Fruit fly (Drosophila melanogaster) whole organism, adult: ENCODE data around the gene Chs2.
A peak's percentile ranks its signal among the peaks of the same experiment; 100 is the strongest.

ENCODE experiments used
- CG14711 ChIP-seq: fragments of 200-800 bp; sonication (Bioruptor generic); optimal IDR thresholded peaks from 2 replicates; lab custom pipeline; 2018; ENCODE audit warnings: missing biosample characterization, mild to moderate bottlenecking, missing genetic modification characterization, moderate library complexity
- CG33017 ChIP-seq: fragments of 200-800 bp; sonication (Bioruptor generic); optimal IDR thresholded peaks from 2 replicates; lab custom pipeline; 2018; ENCODE audit warnings: missing biosample characterization, mild to moderate bottlenecking, missing genetic modification characterization, moderate library complexity
- Clk ChIP-seq: fragments of 200-800 bp; sonication (Bioruptor generic); optimal IDR thresholded peaks from 2 replicates; lab custom pipeline; 2017; ENCODE audit warnings: missing biosample characterization, missing genetic modification characterization
- Crg-1 ChIP-seq: fragments of 200-800 bp; sonication (Bioruptor generic); optimal IDR thresholded peaks from 2 replicates; lab custom pipeline; 2016; ENCODE audit warnings: missing biosample characterization, missing genetic modification characterization
- Mnt ChIP-seq: fragments of 200-800 bp; sonication (Bioruptor generic); optimal IDR thresholded peaks from 2 replicates; lab custom pipeline; 2016; ENCODE audit warnings: missing biosample characterization, mild to moderate bottlenecking, missing genetic modification characterization
- kay ChIP-seq: fragments of 200-800 bp; sonication (Bioruptor generic); peaks from one replicate; lab custom pipeline; 2016; ENCODE audit warnings: missing biosample characterization, missing genetic modification characterization, borderline replicate concordance
- tj ChIP-seq: fragments of 200-800 bp; sonication (Bioruptor generic); optimal IDR thresholded peaks from 3 replicates; lab custom pipeline; 2017; ENCODE audit warnings: missing biosample characterization, mild to moderate bottlenecking, missing genetic modification characterization, moderate library complexity

- TF ChIP-seq Clk (GFP tag; lab: Kevin White, UChicago) = no peak
- no peak for TF ChIP-seq kay (GFP tag; lab: Kevin White, UChicago)
- TF ChIP-seq CG33017 (tag; lab: Kevin White, UChicago) = no peak
- TF ChIP-seq CG14711 = no peak
- peak; percentile 47 for TF ChIP-seq Mnt (GFP tag; lab: Kevin White, UChicago)
- TF ChIP-seq Crg-1 (GFP tag; lab: Kevin White, UChicago) = no peak
- TF ChIP-seq tj (GFP tag; lab: Kevin White, UChicago) = no peak
Measured at dm6 chr3L:21971735-21972134, 9.5 kb downstream of the Chs2 start, which contains the start of gene P5CS.
